Fruit fly (Drosophila melanogaster): ENCODE data around the gene CG4000.

dm6 chr3R:20675772-20676171 lies 1.4 kb downstream of the CG4000 start:
- no peak for TF ChIP-seq Mnt (GFP tag; optimal IDR thresholded peaks at IDR 0.05)
- no peak for TF ChIP-seq CG14711 (tag; optimal IDR thresholded peaks at IDR 0.05)
- no peak for TF ChIP-seq Clk (GFP tag; optimal IDR thresholded peaks at IDR 0.05)
